Worm (Caenorhabditis elegans): ENCODE results near the gene K11D12.6.
A peak's percentile ranks its signal among the peaks of the same experiment; 100 is the strongest.

DNA sequence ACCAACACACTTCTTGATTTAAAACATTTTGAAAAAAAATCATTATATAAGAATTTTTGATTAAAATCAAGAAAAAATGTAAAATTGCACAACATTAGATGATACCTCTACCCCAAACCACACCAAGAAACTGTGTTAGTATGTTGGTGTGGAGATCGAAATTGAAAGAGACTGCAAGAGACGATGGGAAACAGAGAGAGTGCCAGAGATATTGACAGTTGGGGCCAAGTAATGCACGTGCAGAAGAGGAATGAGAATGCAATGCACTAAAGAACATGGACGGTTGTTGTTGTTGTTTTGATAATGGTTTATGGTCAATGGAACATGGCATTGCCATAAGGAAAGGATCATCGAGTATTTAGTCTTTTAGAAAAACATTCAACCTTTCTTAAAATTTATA lies 2.8 kb downstream of the K11D12.6 start:
- TF ChIP-seq ZK546.5 (tag; optimal IDR thresholded peaks at IDR 0.05) (no peak), nhr-28 (tag; optimal IDR thresholded peaks at IDR 0.05) (no peak), nhr-77 (tag; optimal IDR thresholded peaks at IDR 0.05) (no peak), pqm-1 (tag; optimal IDR thresholded peaks at IDR 0.05) (peak; percentile 41), nhr-11 (tag; optimal IDR thresholded peaks at IDR 0.05) (no peak), fos-1 (tag; optimal IDR thresholded peaks at IDR 0.05) (no peak), ama-1 (optimal IDR thresholded peaks at IDR 0.05) (no peak), nhr-25 (tag; optimal IDR thresholded peaks at IDR 0.05) (no peak), R02D3.7 (tag; optimal IDR thresholded peaks at IDR 0.05) (no peak), daf-12 (tag; optimal IDR thresholded peaks at IDR 0.05) (no peak), pha-4 (tag; optimal IDR thresholded peaks at IDR 0.05) (peak; percentile 11), egl-27 (tag; optimal IDR thresholded peaks at IDR 0.05) (no peak)

Data from whole organism, L3 larva.